Worm (Caenorhabditis elegans): ENCODE measurements around the gene C31H1.5.

DNA sequence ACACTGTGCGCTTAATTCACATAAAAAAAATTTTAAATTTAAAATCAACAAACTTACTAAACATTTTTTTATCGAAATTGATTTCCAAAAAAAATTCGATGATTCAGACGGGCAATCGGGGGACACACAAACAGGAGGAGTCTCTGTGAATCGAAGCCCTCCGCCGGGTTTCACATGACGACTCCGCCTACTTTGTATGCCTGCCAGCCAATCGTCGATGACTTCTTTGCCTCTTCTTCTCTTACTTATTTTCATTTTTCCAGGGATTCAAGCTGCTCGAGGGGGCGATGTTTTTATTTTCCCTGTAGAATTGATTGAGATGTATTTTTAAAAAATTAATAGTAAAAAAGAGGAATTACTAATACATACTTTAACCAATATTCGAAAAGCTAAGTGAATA, 10.3 kb upstream of the C31H1.5 start, which contains the start of gene lntl-1:
- no peak for TF ChIP-seq W03F9.2 (tag; optimal IDR thresholded peaks at IDR 0.05)
- no peak for TF ChIP-seq him-1 (tag; optimal IDR thresholded peaks at IDR 0.05)
- no peak for TF ChIP-seq dao-5 (tag; optimal IDR thresholded peaks at IDR 0.05)

Data from whole organism, L4/young adult.